Fruit fly (Drosophila melanogaster): ENCODE results near the gene ac.

The ac gene

DNA sequence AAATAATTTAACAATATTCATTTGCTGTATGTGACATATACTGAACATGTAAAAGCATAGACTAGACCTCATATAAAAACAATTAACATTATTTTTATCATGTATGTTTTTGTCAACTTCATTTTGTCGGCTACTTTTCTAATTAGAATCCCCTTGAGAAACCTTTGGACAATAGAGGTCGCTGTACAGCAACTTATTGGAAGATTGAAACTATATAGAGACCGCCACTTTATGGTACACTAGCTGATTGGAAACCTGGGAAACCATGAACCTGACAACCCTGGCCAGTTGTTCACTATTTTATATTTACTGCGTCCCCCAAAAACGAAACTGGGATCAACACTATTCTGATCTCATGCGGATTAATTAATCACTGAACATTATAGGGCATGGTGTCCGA is 37.6 kb downstream of the ac start:
- TF ChIP-seq Hr83 (GFP tag; optimal IDR thresholded peaks at IDR 0.05; ENCODE audit: poor library complexity, severe bottlenecking) (no peak), dmrt93B (GFP tag; optimal IDR thresholded peaks at IDR 0.05) (no peak), woc (GFP tag; optimal IDR thresholded peaks at IDR 0.05) (no peak), Vsx2 (GFP tag; optimal IDR thresholded peaks at IDR 0.05; ENCODE audit: partially characterized antibody) (no peak), GATAd (GFP tag; optimal IDR thresholded peaks at IDR 0.05) (no peak), Myc (optimal IDR thresholded peaks at IDR 0.05) (no peak), h (GFP tag; optimal IDR thresholded peaks at IDR 0.05) (no peak), Rel (GFP tag; optimal IDR thresholded peaks at IDR 0.05) (no peak), Rel (tag; optimal IDR thresholded peaks at IDR 0.05) (no peak), CrebA (GFP tag; optimal IDR thresholded peaks at IDR 0.05; ENCODE audit: borderline replicate concordance) (no peak), Jra (GFP tag; optimal IDR thresholded peaks at IDR 0.05) (no peak), pan (optimal IDR thresholded peaks at IDR 0.05) (no peak), HLH106 (tag; optimal IDR thresholded peaks at IDR 0.05) (no peak), dsf (GFP tag; optimal IDR thresholded peaks at IDR 0.05; ENCODE audit: borderline replicate concordance) (no peak), CG32264 (GFP tag; optimal IDR thresholded peaks at IDR 0.05) (no peak)

DNA sequence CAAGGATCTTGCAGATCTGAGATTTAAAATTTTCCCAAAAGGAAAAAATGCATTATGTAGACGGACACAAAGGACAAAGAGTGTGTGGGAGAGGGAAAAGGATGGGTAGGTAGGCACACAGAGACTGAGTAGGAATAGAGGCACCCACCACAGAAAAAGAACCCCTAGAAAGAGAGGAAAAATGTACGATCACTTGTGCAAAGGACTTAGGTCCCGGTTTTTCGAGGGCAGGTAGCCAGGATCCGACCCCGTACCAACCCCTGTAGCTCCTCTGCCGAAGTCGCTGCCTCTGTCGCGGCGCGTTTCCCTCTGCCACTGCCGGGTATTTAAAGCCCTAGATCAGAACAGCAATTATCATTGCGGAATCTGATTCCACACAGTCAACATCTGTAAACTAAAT is 39.5 kb downstream of the ac start:
- TF ChIP-seq Hnf4 (GFP tag; optimal IDR thresholded peaks at IDR 0.05) (no peak), dl (GFP tag; optimal IDR thresholded peaks at IDR 0.05; ENCODE audit: insufficient read depth in 1 of 2, partially characterized antibody in 2 of 2) (no peak), fru (GFP tag; optimal IDR thresholded peaks at IDR 0.05) (no peak), dmrt93B (GFP tag; optimal IDR thresholded peaks at IDR 0.05) (no peak), Hr78 (GFP tag; optimal IDR thresholded peaks at IDR 0.05) (no peak), usp (GFP tag; optimal IDR thresholded peaks at IDR 0.05) (no peak), br (GFP tag; optimal IDR thresholded peaks at IDR 0.05) (no peak), Abd-B (GFP tag; optimal IDR thresholded peaks at IDR 0.05) (no peak), Hr83 (GFP tag; optimal IDR thresholded peaks at IDR 0.05; ENCODE audit: poor library complexity, severe bottlenecking) (no peak)

DNA sequence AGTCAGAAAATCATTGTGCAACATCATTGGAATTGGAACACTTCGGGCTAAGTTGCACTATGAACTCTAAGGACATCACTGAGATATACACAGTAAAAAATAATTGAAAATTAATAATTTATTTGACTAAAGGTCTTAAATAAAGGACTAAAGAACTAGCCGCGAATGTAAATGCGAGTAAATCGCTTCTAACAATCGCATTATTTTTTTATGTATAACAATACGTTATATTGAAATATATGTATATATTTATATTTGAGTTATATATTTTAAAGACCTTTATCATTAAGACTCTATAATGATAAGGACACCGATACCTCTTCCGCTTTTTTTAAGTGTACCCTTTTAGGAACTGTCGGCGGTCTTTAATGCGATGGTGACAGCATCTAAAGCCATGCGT is 44.5 kb downstream of the ac start:
- no peak for TF ChIP-seq jim (GFP tag; optimal IDR thresholded peaks at IDR 0.05)

Data from whole organism, wandering third instar larva.